Fruit fly (Drosophila melanogaster) Kc167 (cell line): ENCODE measurements around the gene CG2681.

Experiments used
- Myc ChIP-seq: fragments of >200 bp; optimal IDR thresholded peaks from 2 replicates; lab custom pipeline; 2017; ENCODE audit warnings: missing external identifiers
- Sin3A ChIP-seq: fragments of >200 bp; optimal IDR thresholded peaks from 2 replicates; lab custom pipeline; 2018; ENCODE audit warnings: missing external identifiers
- h ChIP-seq: fragments of >200 bp; optimal IDR thresholded peaks from 3 replicates; lab custom pipeline; 2018; ENCODE audit warnings: missing external identifiers
- insv ChIP-seq: fragments of >200 bp; optimal IDR thresholded peaks from 3 replicates; lab custom pipeline; 2018; ENCODE audit warnings: missing external identifiers
- psq ChIP-seq: fragments of >200 bp; optimal IDR thresholded peaks from 2 replicates; lab custom pipeline; 2017; ENCODE audit warnings: missing external identifiers
- ttk ChIP-seq: sonication (Bioruptor generic); optimal IDR thresholded peaks from 2 replicates; lab custom pipeline; 2017; ENCODE audit warnings: missing external identifiers

Gene CG2681

dm6 chrX:2708156-2708734 lies at the start of gene CG2681:
TSS of gene CG2681 (plus strand) at chrX:2708684.
- TF ChIP-seq Myc (lab: Kevin White, UChicago), result no peak
- no peak for TF ChIP-seq h (lab: Kevin White, UChicago)
- TF ChIP-seq insv (lab: Kevin White, UChicago), result no peak
- no peak for TF ChIP-seq Sin3A (lab: Kevin White, UChicago)
- no peak for TF ChIP-seq ttk (lab: Kevin White, UChicago)
- no peak for TF ChIP-seq psq (lab: Kevin White, UChicago)

dm6 chrX:2659430-2660075 lies 48.9 kb upstream of the CG2681 start:
- no peak for TF ChIP-seq psq (lab: Kevin White, UChicago)
- no peak for TF ChIP-seq insv (lab: Kevin White, UChicago)
- no peak for TF ChIP-seq h (lab: Kevin White, UChicago)
- TF ChIP-seq ttk (lab: Kevin White, UChicago), result no peak
- no peak for TF ChIP-seq Myc (lab: Kevin White, UChicago)
- TF ChIP-seq Sin3A (lab: Kevin White, UChicago), result no peak

dm6 chrX:2661758-2662157 lies 46.7 kb upstream of the CG2681 start:
- TF ChIP-seq Sin3A (lab: Kevin White, UChicago) (no peak), ttk (lab: Kevin White, UChicago) (no peak), insv (lab: Kevin White, UChicago) (no peak), h (lab: Kevin White, UChicago) (no peak), psq (lab: Kevin White, UChicago) (no peak), Myc (lab: Kevin White, UChicago) (no peak)

- no peak for TF ChIP-seq ttk (lab: Kevin White, UChicago)
Measured at dm6 chrX:2662540-2663133, 45.8 kb upstream of the CG2681 start.

- TF ChIP-seq h (lab: Kevin White, UChicago) (no peak), psq (lab: Kevin White, UChicago) (no peak), insv (lab: Kevin White, UChicago) (no peak), Myc (lab: Kevin White, UChicago) (no peak), Sin3A (lab: Kevin White, UChicago) (no peak), ttk (lab: Kevin White, UChicago) (no peak)
Measured at dm6 chrX:2663416-2663815, 45.1 kb upstream of the CG2681 start.

dm6 chrX:2677024-2677589 lies 31.4 kb upstream of the CG2681 start:
- TF ChIP-seq Sin3A (lab: Kevin White, UChicago) (no peak), insv (lab: Kevin White, UChicago) (no peak), ttk (lab: Kevin White, UChicago) (no peak), psq (lab: Kevin White, UChicago) (no peak), Myc (lab: Kevin White, UChicago) (no peak), h (lab: Kevin White, UChicago) (no peak)

- no peak for TF ChIP-seq ttk (lab: Kevin White, UChicago)
Measured at dm6 chrX:2681601-2682000, 26.9 kb upstream of the CG2681 start, which contains the start of gene HLH3B. TSS of gene HLH3B (minus strand) at chrX:2681723.

- no peak for TF ChIP-seq insv (lab: Kevin White, UChicago)
- TF ChIP-seq Myc (lab: Kevin White, UChicago), result no peak
- no peak for TF ChIP-seq psq (lab: Kevin White, UChicago)
- no peak for TF ChIP-seq Sin3A (lab: Kevin White, UChicago)
- no peak for TF ChIP-seq h (lab: Kevin White, UChicago)
- TF ChIP-seq ttk (lab: Kevin White, UChicago), result no peak
Measured at dm6 chrX:2682832-2683231, 25.7 kb upstream of the CG2681 start, which contains the start of gene CG2652. TSS of gene CG2652 (minus strand) at chrX:2682932.

- TF ChIP-seq Sin3A (lab: Kevin White, UChicago) (no peak), ttk (lab: Kevin White, UChicago) (no peak), h (lab: Kevin White, UChicago) (no peak), psq (lab: Kevin White, UChicago) (no peak), Myc (lab: Kevin White, UChicago) (no peak), insv (lab: Kevin White, UChicago) (no peak)
Measured at dm6 chrX:2683926-2684325, 24.6 kb upstream of the CG2681 start.

dm6 chrX:2684442-2684841 lies 24.0 kb upstream of the CG2681 start:
- TF ChIP-seq ttk (lab: Kevin White, UChicago) (no peak), insv (lab: Kevin White, UChicago) (no peak)

dm6 chrX:2685022-2685421 lies 23.5 kb upstream of the CG2681 start:
- TF ChIP-seq psq (lab: Kevin White, UChicago), result no peak
- TF ChIP-seq h (lab: Kevin White, UChicago), result no peak
- TF ChIP-seq ttk (lab: Kevin White, UChicago), result no peak
- no peak for TF ChIP-seq Sin3A (lab: Kevin White, UChicago)
- TF ChIP-seq Myc (lab: Kevin White, UChicago), result no peak
- TF ChIP-seq insv (lab: Kevin White, UChicago), result no peak
